Worm (Caenorhabditis elegans) whole organism, midembryonic: ENCODE measurements around the gene C09B9.2.
"Not testable (repeated sequence)": the region's sequence is repeated elsewhere in the genome, so short reads cannot be mapped to it uniquely, and the experiment has no call there.

Source experiments
- T22C8.4 ChIP-seq: fragments of 200-800 bp; sonication (Bioruptor generic); IDR thresholded peaks from 2 replicates; pipeline ENCODE4 v1.3.6; 2022; ENCODE audit warnings: missing genetic modification characterization, missing compliant biosample characterization
- cog-1 ChIP-seq: sonication (generic microtip); optimal IDR thresholded peaks from 2 replicates; lab custom pipeline; 2016; ENCODE audit warnings: missing genetic modification characterization, missing compliant biosample characterization
- flt-1 ChIP-seq: fragments of 200-800 bp; sonication (Bioruptor generic); IDR thresholded peaks from 2 replicates; pipeline ENCODE4 v1.3.6; 2022; ENCODE audit warnings: missing genetic modification characterization, missing compliant biosample characterization
- klf-2 ChIP-seq: fragments of 200-800 bp; sonication (Bioruptor generic); conservative IDR thresholded peaks from 2 replicates; pipeline ENCODE4 v1.3.6; 2022; ENCODE audit warnings: missing genetic modification reagents, missing genetic modification characterization, missing compliant biosample characterization
- med-1 ChIP-seq: sonication (generic microtip); optimal IDR thresholded peaks from 2 replicates; lab custom pipeline; 2017; ENCODE audit warnings: missing genetic modification characterization, mild to moderate bottlenecking, missing compliant biosample characterization, antibody characterized with exemption, missing genetic modification reagents; ENCODE audit not compliant: insufficient read depth
- ref-1 ChIP-seq: fragments of 200-800 bp; sonication (Bioruptor generic); conservative IDR thresholded peaks from 2 replicates; pipeline ENCODE4 v1.3.6; 2022; ENCODE audit warnings: missing genetic modification reagents, missing genetic modification characterization, missing compliant biosample characterization
- tab-1 ChIP-seq: fragments of 200-800 bp; sonication (Bioruptor generic); IDR thresholded peaks from 2 replicates; pipeline ENCODE4 v1.3.6; 2022; ENCODE audit warnings: missing genetic modification characterization, missing compliant biosample characterization
- ztf-23 ChIP-seq: fragments of 200-800 bp; sonication (Bioruptor generic); IDR thresholded peaks from 2 replicates; pipeline ENCODE4 v1.3.6; 2022; ENCODE audit warnings: missing genetic modification reagents, missing genetic modification characterization, missing compliant biosample characterization
- ztf-29 ChIP-seq: fragments of 200-800 bp; sonication (Bioruptor generic); IDR thresholded peaks from 2 replicates; pipeline ENCODE4 v1.3.6; 2022; ENCODE audit warnings: missing genetic modification reagents, missing genetic modification characterization, missing compliant biosample characterization

Gene C09B9.2

ce11 chrIV:4996956-4997355, 32.1 kb upstream of the C09B9.2 start:
- TF ChIP-seq cog-1 (tag; lab: Kevin White, UChicago) = no peak
- TF ChIP-seq ztf-23 = no peak
- no peak for TF ChIP-seq ztf-29 (GFP tag; lab: Robert Waterston, UW)
- TF ChIP-seq tab-1 (GFP tag; lab: Robert Waterston, UW) = no peak
- TF ChIP-seq klf-2 (GFP tag; lab: Robert Waterston, UW) = no peak
- TF ChIP-seq ref-1 (GFP tag; lab: Robert Waterston, UW) = no peak
- TF ChIP-seq T22C8.4 (GFP tag; lab: Robert Waterston, UW) = no peak
- TF ChIP-seq flt-1 = no peak
- TF ChIP-seq med-1 (GFP tag; lab: Kevin White, UChicago) = no peak

ce11 chrIV:5002448-5002847, 26.6 kb upstream of the C09B9.2 start, which contains the start of gene pes-1:
Gene pes-1 (plus strand): TSS chrIV:5002748.
- TF ChIP-seq flt-1 = no peak
- TF ChIP-seq ztf-23 = no peak
- TF ChIP-seq tab-1 (GFP tag; lab: Robert Waterston, UW) = no peak
- TF ChIP-seq med-1 (GFP tag; lab: Kevin White, UChicago) = no peak
- no peak for TF ChIP-seq ztf-29 (GFP tag; lab: Robert Waterston, UW)
- TF ChIP-seq klf-2 (GFP tag; lab: Robert Waterston, UW) = no peak
- TF ChIP-seq cog-1 (tag; lab: Kevin White, UChicago) = no peak
- no peak for TF ChIP-seq ref-1 (GFP tag; lab: Robert Waterston, UW)
- no peak for TF ChIP-seq T22C8.4 (GFP tag; lab: Robert Waterston, UW)

ce11 chrIV:5005154-5005553, 23.9 kb upstream of the C09B9.2 start:
- no peak for TF ChIP-seq ztf-23

- no peak for TF ChIP-seq flt-1
- TF ChIP-seq tab-1 (GFP tag; lab: Robert Waterston, UW) = no peak
- no peak for TF ChIP-seq ref-1 (GFP tag; lab: Robert Waterston, UW)
- TF ChIP-seq cog-1 (tag; lab: Kevin White, UChicago) = no peak
- TF ChIP-seq ztf-23 = no peak
- no peak for TF ChIP-seq T22C8.4 (GFP tag; lab: Robert Waterston, UW)
- TF ChIP-seq med-1 (GFP tag; lab: Kevin White, UChicago) = no peak
These were observed 20.7 kb upstream of the C09B9.2 start, which contains the start of gene srm-2 for ce11 chrIV:5008378-5008777. Gene srm-2 (plus strand): TSS chrIV:5008678.

- TF ChIP-seq T22C8.4 (GFP tag; lab: Robert Waterston, UW) (no peak), tab-1 (GFP tag; lab: Robert Waterston, UW) (no peak), klf-2 (GFP tag; lab: Robert Waterston, UW) (no peak), cog-1 (tag; lab: Kevin White, UChicago) (no peak), med-1 (GFP tag; lab: Kevin White, UChicago) (no peak)
These were observed 16.9 kb upstream of the C09B9.2 start, which contains the start of gene srm-1 for ce11 chrIV:5012241-5012640. Gene srm-1 (plus strand): TSS chrIV:5012541.

ce11 chrIV:5016461-5016860, 12.6 kb upstream of the C09B9.2 start, which contains the start of gene ssq-4:
Gene ssq-4 (plus strand): TSS chrIV:5016479.
- TF ChIP-seq ref-1, ztf-29, tab-1 (GFP tag; lab: Robert Waterston, UW): not testable (repeated sequence)

ce11 chrIV:5017075-5017474, 12.0 kb upstream of the C09B9.2 start, which contains the start of gene T28H11.7:
Gene T28H11.7 (minus strand): TSS chrIV:5017175.
- 0 out of 2 replicates have a peak, but pooled peaks have one; percentile 9 for TF ChIP-seq tab-1 (GFP tag; lab: Robert Waterston, UW)

ce11 chrIV:5020533-5020932, 8.6 kb upstream of the C09B9.2 start, which contains the start of gene T28H11.8:
Gene T28H11.8 (minus strand): TSS chrIV:5020633.
- TF ChIP-seq ztf-29 (GFP tag; lab: Robert Waterston, UW) (no peak), klf-2 (GFP tag; lab: Robert Waterston, UW) (no peak), flt-1 (no peak), T22C8.4 (GFP tag; lab: Robert Waterston, UW) (no peak), ztf-23 (no peak), ref-1 (GFP tag; lab: Robert Waterston, UW) (no peak), cog-1 (tag; lab: Kevin White, UChicago) (no peak), tab-1 (GFP tag; lab: Robert Waterston, UW) (no peak), med-1 (GFP tag; lab: Kevin White, UChicago) (no peak)

- TF ChIP-seq klf-2 (GFP tag; lab: Robert Waterston, UW) (no peak), flt-1 (no peak), ztf-29 (GFP tag; lab: Robert Waterston, UW) (no peak), ref-1 (GFP tag; lab: Robert Waterston, UW) (no peak), med-1 (GFP tag; lab: Kevin White, UChicago) (no peak), T22C8.4 (GFP tag; lab: Robert Waterston, UW) (no peak)
These were observed 3.4 kb upstream of the C09B9.2 start, which contains the start of gene C09B9.85 for ce11 chrIV:5025646-5026045. Gene C09B9.85 (minus strand): TSS chrIV:5025746.

ce11 chrIV:5031346-5031745, 2.3 kb downstream of the C09B9.2 start:
- TF ChIP-seq cog-1 (tag; lab: Kevin White, UChicago) = no peak
- no peak for TF ChIP-seq tab-1 (GFP tag; lab: Robert Waterston, UW)
- no peak for TF ChIP-seq klf-2 (GFP tag; lab: Robert Waterston, UW)
- no peak for TF ChIP-seq ztf-23
- no peak for TF ChIP-seq ref-1 (GFP tag; lab: Robert Waterston, UW)
